Worm (Caenorhabditis elegans): ENCODE measurements around the gene T22F7.1.
A peak's percentile ranks its signal among the peaks of the same experiment; 100 is the strongest.

Gene T22F7.1

ce11 chrIII:547709-548108 lies 5.8 kb downstream of the T22F7.1 start:
- TF ChIP-seq pqm-1 (tag; optimal IDR thresholded peaks at IDR 0.05) (no peak), F37D6.2 (tag; optimal IDR thresholded peaks at IDR 0.05) (no peak), lin-29 (GFP tag; IDR thresholded peaks at IDR 0.05) (no peak), lin-1 (GFP tag; IDR thresholded peaks at IDR 0.05) (no peak), dmd-9 (GFP tag; IDR thresholded peaks at IDR 0.05) (no peak), ceh-82 (tag; optimal IDR thresholded peaks at IDR 0.05) (no peak), mdt-29 (GFP tag; IDR thresholded peaks at IDR 0.05) (no peak), snpc-1.2 (GFP tag; IDR thresholded peaks at IDR 0.05) (no peak), nhr-6 (tag; optimal IDR thresholded peaks at IDR 0.05) (no peak), zag-1 (tag; optimal IDR thresholded peaks at IDR 0.05) (no peak), ama-1 (optimal IDR thresholded peaks at IDR 0.05) (no peak), lin-39 (tag; optimal IDR thresholded peaks at IDR 0.05) (no peak)

ce11 chrIII:549231-549630 lies 7.4 kb downstream of the T22F7.1 start:
- TF ChIP-seq dmd-6 (GFP tag; IDR thresholded peaks at IDR 0.05) (no peak), aha-1 (tag) (peak; percentile 54)

- TF ChIP-seq daf-16 (GFP tag; optimal IDR thresholded peaks at IDR 0.05) = no peak
- TF ChIP-seq daf-16 (tag; optimal IDR thresholded peaks at IDR 0.05) = no peak
- TF ChIP-seq zip-11 (GFP tag; IDR thresholded peaks at IDR 0.05) = no peak
- no peak for TF ChIP-seq nhr-111 (GFP tag; optimal IDR thresholded peaks at IDR 0.05)
- TF ChIP-seq mdl-1 (tag; optimal IDR thresholded peaks at IDR 0.05) = no peak
- TF ChIP-seq spr-3 (GFP tag; optimal IDR thresholded peaks at IDR 0.05) = no peak
- TF ChIP-seq fkh-10 (GFP tag; optimal IDR thresholded peaks at IDR 0.05) = no peak
- TF ChIP-seq dmd-9 (GFP tag; IDR thresholded peaks at IDR 0.05) = no peak
- no peak for TF ChIP-seq aha-1 (tag)
- no peak for TF ChIP-seq R02D3.7 (tag; optimal IDR thresholded peaks at IDR 0.05)
- TF ChIP-seq lsy-2 (tag; optimal IDR thresholded peaks at IDR 0.05) = no peak
- no peak for TF ChIP-seq T26A8.4 (GFP tag; IDR thresholded peaks at IDR 0.05)
- TF ChIP-seq F49E8.2 (tag; optimal IDR thresholded peaks at IDR 0.05; ENCODE audit: borderline replicate concordance) = no peak
- no peak for TF ChIP-seq unc-130 (GFP tag; optimal IDR thresholded peaks at IDR 0.05)
- TF ChIP-seq vab-7 (GFP tag; IDR thresholded peaks at IDR 0.05) = no peak
- TF ChIP-seq unc-62 (GFP tag; optimal IDR thresholded peaks at IDR 0.05 in 1 of 2) = no peak
- TF ChIP-seq unc-62 (tag; optimal IDR thresholded peaks at IDR 0.05) = no peak
- no peak for TF ChIP-seq sdz-12 (GFP tag; optimal IDR thresholded peaks at IDR 0.05)
Observed at ce11 chrIII:555650-556049, 13.8 kb downstream of the T22F7.1 start, which contains the start of gene B0353.1. B0353.1 (plus strand) TSS chrIII:555950.

- TF ChIP-seq egl-27 (tag; optimal IDR thresholded peaks at IDR 0.05) (no peak), spr-1 (tag; optimal IDR thresholded peaks at IDR 0.05) (no peak), arid-1 (GFP tag; conservative IDR thresholded peaks at IDR 0.05) (no peak), mxl-2 (GFP tag; conservative IDR thresholded peaks at IDR 0.05) (no peak), nhr-77 (tag; optimal IDR thresholded peaks at IDR 0.05) (no peak), F26F4.8 (GFP tag; conservative IDR thresholded peaks at IDR 0.05) (no peak), zfp-3 (GFP tag; conservative IDR thresholded peaks at IDR 0.05) (no peak), hlh-11 (tag; optimal IDR thresholded peaks at IDR 0.05) (no peak), spr-3 (GFP tag; optimal IDR thresholded peaks at IDR 0.05) (no peak), nhr-10 (tag; optimal IDR thresholded peaks at IDR 0.05) (no peak), ceh-44 (GFP tag; IDR thresholded peaks at IDR 0.05) (no peak), zip-11 (GFP tag; IDR thresholded peaks at IDR 0.05) (no peak), hlh-30 (tag; optimal IDR thresholded peaks at IDR 0.05; ENCODE audit: insufficient read depth) (no peak), nhr-6 (tag; optimal IDR thresholded peaks at IDR 0.05) (no peak)
Observed at ce11 chrIII:558083-558482, 16.2 kb downstream of the T22F7.1 start.
